Fruit fly (Drosophila melanogaster) whole organism, wandering third instar larva: ENCODE measurements around the gene SkpC.

ENCODE experiments used
- OdsH ChIP-seq: fragments of 200-800 bp; sonication (Bioruptor generic); optimal IDR thresholded peaks from 2 replicates; lab custom pipeline; 2016; ENCODE audit warnings: missing biosample characterization, mild to moderate bottlenecking, missing genetic modification characterization
- Vsx2 ChIP-seq: fragments of 200-300, 225-300 bp; sonication (Bioruptor generic); optimal IDR thresholded peaks from 2 replicates; lab custom pipeline; 2018; ENCODE audit warnings: missing biosample characterization, missing genetic modification characterization; ENCODE audit not compliant: partially characterized antibody
- brk ChIP-seq: fragments of 200-800 bp; sonication (Bioruptor generic); optimal IDR thresholded peaks from 2 replicates; lab custom pipeline; 2016; ENCODE audit warnings: missing biosample characterization, mild to moderate bottlenecking, missing genetic modification characterization
- dl ChIP-seq, 2 experiments: fragments of 175-275, 200-275 bp in 1 of 2; fragments of 200-275 bp in 1 of 2; sonication (Bioruptor generic); optimal IDR thresholded peaks; lab custom pipeline; 2018; ENCODE audit warnings: mild to moderate bottlenecking in 2 of 2, missing biosample characterization in 2 of 2, missing genetic modification characterization in 2 of 2, moderate library complexity in 2 of 2; ENCODE audit not compliant: partially characterized antibody in 2 of 2, insufficient read depth in 1 of 2
- foxo ChIP-seq, 2 experiments: fragments of 200-800 bp; sonication (Bioruptor generic); optimal IDR thresholded peaks; 2 replicates in 1 of 2; 3 replicates in 1 of 2; lab custom pipeline; 2016 to 2017; ENCODE audit warnings: missing biosample characterization in 2 of 2, missing genetic modification characterization in 2 of 2
- fru ChIP-seq: fragments of 200-800 bp; sonication (Bioruptor generic); optimal IDR thresholded peaks from 3 replicates; lab custom pipeline; 2016; ENCODE audit warnings: missing biosample characterization, mild to moderate bottlenecking, missing genetic modification characterization
- h ChIP-seq: fragments of 200-800 bp; sonication (Bioruptor generic); optimal IDR thresholded peaks from 3 replicates; lab custom pipeline; 2016; ENCODE audit warnings: missing biosample characterization, mild to moderate bottlenecking, missing genetic modification characterization
- jim ChIP-seq: fragments of 175-275, 200-325 bp; sonication (Bioruptor generic); optimal IDR thresholded peaks from 2 replicates; lab custom pipeline; 2016; ENCODE audit warnings: missing biosample characterization, mild to moderate bottlenecking, missing genetic modification characterization
- lola ChIP-seq: fragments of >200 bp; optimal IDR thresholded peaks from 2 replicates; lab custom pipeline; 2017; ENCODE audit warnings: missing biosample characterization, missing genetic modification characterization
- pan ChIP-seq: fragments of >200 bp; optimal IDR thresholded peaks from 2 replicates; lab custom pipeline; 2017
- psq ChIP-seq: fragments of 200-800 bp; sonication (Bioruptor generic); optimal IDR thresholded peaks from 3 replicates; lab custom pipeline; 2017; ENCODE audit warnings: missing biosample characterization, mild to moderate bottlenecking, missing genetic modification characterization, moderate library complexity

- TF ChIP-seq pan (lab: Kevin White, UChicago) (no peak), psq (GFP tag; lab: Kevin White, UChicago) (no peak), OdsH (no peak), Vsx2 (GFP tag; lab: Kevin White, UChicago) (no peak), h (GFP tag; lab: Kevin White, UChicago) (no peak), fru (GFP tag; lab: Kevin White, UChicago) (no peak), foxo (GFP tag; optimal IDR thresholded peaks at IDR 0.05; lab: Kevin White, UChicago) (no peak), jim (GFP tag; lab: Kevin White, UChicago) (no peak), brk (GFP tag; lab: Kevin White, UChicago) (no peak), lola (GFP tag; lab: Kevin White, UChicago) (no peak), dl (GFP tag; optimal IDR thresholded peaks at IDR 0.05; lab: Kevin White, UChicago; ENCODE audit: insufficient read depth in 1 of 2, partially characterized antibody in 2 of 2) (no peak)
Observed at dm6 chrX:19792572-19792971, 23.3 kb upstream of the SkpC start.
